Worm (Caenorhabditis elegans) whole organism, early embryonic: ENCODE measurements around the gene K01B6.4.

Source experiments
- B0310.2 ChIP-seq: sonication (generic microtip); optimal IDR thresholded peaks from 2 replicates; lab custom pipeline; 2016; ENCODE audit warnings: mild to moderate bottlenecking, missing genetic modification characterization, missing compliant biosample characterization
- F13C5.2 ChIP-seq: sonication (generic microtip); optimal IDR thresholded peaks from 2 replicates; lab custom pipeline; 2017; ENCODE audit warnings: mild to moderate bottlenecking, missing genetic modification characterization, inconsistent platforms, missing compliant biosample characterization
- ama-1 ChIP-seq: fragments of 150-350 bp; optimal IDR thresholded peaks from 2 replicates; lab custom pipeline; 2014
- ceh-13 ChIP-seq: fragments of 200-800 bp; sonication (Bioruptor generic); optimal IDR thresholded peaks from 2 replicates; lab custom pipeline; 2018; ENCODE audit warnings: mild to moderate bottlenecking, missing genetic modification characterization, missing compliant biosample characterization
- flt-1 ChIP-seq: fragments of 200-800 bp; sonication (Bioruptor generic); IDR thresholded peaks from 2 replicates; pipeline ENCODE4 v1.3.6; 2022; ENCODE audit warnings: missing genetic modification characterization, missing compliant biosample characterization
- pes-1 ChIP-seq: fragments of 200-800 bp; sonication (Bioruptor generic); IDR thresholded peaks from 2 replicates; pipeline ENCODE4 v1.3.6; 2022; ENCODE audit warnings: missing genetic modification reagents, missing genetic modification characterization, missing compliant biosample characterization

ce11 chrIII:9281480-9281879 is 15.8 kb downstream of the K01B6.4 start, which contains the start of gene fozi-1:
- TF ChIP-seq ama-1 (no peak), F13C5.2 (no peak), ceh-13 (no peak), B0310.2 (no peak), pes-1 (GFP tag; lab: Robert Waterston, UW) (no peak), flt-1 (no peak)
